Comparison of ENCODE assay signal across 1 fruit fly cellular context in genomic region chr2L:5426843-5427540, dm6.
TF ChIP-seq lines count a peak whose summit lies in the region.

No protein-coding gene starts in this region.

TF ChIP-seq in whole organism, embryonic, 481 proteins besides CTCF, POLR2A, EP300 and RAD21 (continued from another document):
- TF ChIP-seq klu (GFP tag; IDR thresholded peaks at IDR 0.05; lab: Robert Waterston, UW) = no peak
- TF ChIP-seq Antp (GFP tag; optimal IDR thresholded peaks at IDR 0.05; lab: Kevin White, UChicago) = no peak
- TF ChIP-seq CG32772 (GFP tag; IDR thresholded peaks at IDR 0.05; lab: Robert Waterston, UW) = peak; percentile 44; the same call in 1 of the 2 replicates
- TF ChIP-seq ftz-f1 (GFP tag; optimal IDR thresholded peaks at IDR 0.05; lab: Kevin White, UChicago) = no peak
- TF ChIP-seq Myb (GFP tag; optimal IDR thresholded peaks at IDR 0.05; lab: Kevin White, UChicago) = no peak
- no peak for TF ChIP-seq HmgD (GFP tag; optimal IDR thresholded peaks at IDR 0.05; lab: Kevin White, UChicago)
- peak; percentile 43 for TF ChIP-seq CG15601 (tag; optimal IDR thresholded peaks at IDR 0.05; lab: Kevin White, UChicago)
- TF ChIP-seq CG17912 (GFP tag; optimal IDR thresholded peaks at IDR 0.05; lab: Kevin White, UChicago) = no peak
- TF ChIP-seq dati (GFP tag; IDR thresholded peaks at IDR 0.05; lab: Robert Waterston, UW) = no peak
- 0 out of 2 replicates have a peak, but pooled peaks have one; percentile 27 for TF ChIP-seq CG10959 (GFP tag; IDR thresholded peaks at IDR 0.05; lab: Robert Waterston, UW)
- no peak for TF ChIP-seq CG11398 (GFP tag; optimal IDR thresholded peaks at IDR 0.05; lab: Kevin White, UChicago)
- no peak for TF ChIP-seq Taf1 (GFP tag; IDR thresholded peaks at IDR 0.05; lab: Robert Waterston, UW)
- TF ChIP-seq pan (optimal IDR thresholded peaks at IDR 0.05; lab: Kevin White, UChicago) = no peak
- peak in 1 of 2 experiments; percentile 35 for TF ChIP-seq pan (GFP tag; optimal IDR thresholded peaks at IDR 0.05 in 1 of 2, IDR thresholded peaks at IDR 0.05 in 1 of 2)
- peak; percentile 30 for TF ChIP-seq CG18599 (GFP tag; optimal IDR thresholded peaks at IDR 0.05; lab: Kevin White, UChicago)
- peak; percentile 58 for TF ChIP-seq CG14710 (tag; optimal IDR thresholded peaks at IDR 0.05; lab: Kevin White, UChicago)
- peak; percentile 63 for TF ChIP-seq CG9727 (GFP tag; optimal IDR thresholded peaks at IDR 0.05; lab: Kevin White, UChicago)
- TF ChIP-seq Hr3 (GFP tag; optimal IDR thresholded peaks at IDR 0.05; lab: Kevin White, UChicago) = no peak
- TF ChIP-seq fd96Cb (tag; optimal IDR thresholded peaks at IDR 0.05; lab: Kevin White, UChicago) = peak; percentile 43
- TF ChIP-seq vvl (GFP tag; IDR thresholded peaks at IDR 0.05; lab: Robert Waterston, UW) = peak; percentile 69
- TF ChIP-seq Dbx (GFP tag; IDR thresholded peaks at IDR 0.05; lab: Robert Waterston, UW) = no peak
- TF ChIP-seq CG12299 (tag; optimal IDR thresholded peaks at IDR 0.05; lab: Kevin White, UChicago) = no peak
- TF ChIP-seq twi (tag; optimal IDR thresholded peaks at IDR 0.05; lab: Kevin White, UChicago) = peak; percentile 11
- peak; percentile 33 for TF ChIP-seq Asciz (GFP tag; optimal IDR thresholded peaks at IDR 0.05; lab: Kevin White, UChicago)
- TF ChIP-seq CG9797 (GFP tag; optimal IDR thresholded peaks at IDR 0.05; lab: Kevin White, UChicago) = no peak
- 0 out of 2 replicates have a peak, but pooled peaks have one; percentile 10 for TF ChIP-seq onecut (GFP tag; IDR thresholded peaks at IDR 0.05; lab: Robert Waterston, UW)
- peak; percentile 91 for TF ChIP-seq Drgx (GFP tag; IDR thresholded peaks at IDR 0.05; lab: Robert Waterston, UW)
- no peak for TF ChIP-seq sna (GFP tag; IDR thresholded peaks at IDR 0.05; lab: Robert Waterston, UW; ENCODE audit: partially characterized antibody)
- TF ChIP-seq CG18262 (tag; optimal IDR thresholded peaks at IDR 0.05; lab: Kevin White, UChicago) = peak; percentile 62
- TF ChIP-seq fd3F (GFP tag; optimal IDR thresholded peaks at IDR 0.05; lab: Kevin White, UChicago) = no peak
- peak; percentile 0 for TF ChIP-seq CG1602 (GFP tag; optimal IDR thresholded peaks at IDR 0.05; lab: Kevin White, UChicago)
- peak; percentile 21; the same call in 1 of the 2 replicates for TF ChIP-seq ssp (GFP tag; IDR thresholded peaks at IDR 0.05; lab: Robert Waterston, UW)
- peak; percentile 50 for TF ChIP-seq CG13424 (tag; optimal IDR thresholded peaks at IDR 0.05; lab: Kevin White, UChicago)
- TF ChIP-seq Dip3 (GFP tag; optimal IDR thresholded peaks at IDR 0.05; lab: Kevin White, UChicago) = no peak
- peak; percentile 11 for TF ChIP-seq dmrt99B (tag; optimal IDR thresholded peaks at IDR 0.05; lab: Kevin White, UChicago)
- peak; percentile 48 for TF ChIP-seq CG11504 (tag; optimal IDR thresholded peaks at IDR 0.05; lab: Kevin White, UChicago)
- peak in 1 of 2 experiments; percentile 8 for TF ChIP-seq Pdp1 (GFP tag; optimal IDR thresholded peaks at IDR 0.05; lab: Kevin White, UChicago)
- TF ChIP-seq pnt (GFP tag; optimal IDR thresholded peaks at IDR 0.05; lab: Kevin White, UChicago) = no peak
- no peak for TF ChIP-seq mam (GFP tag; optimal IDR thresholded peaks at IDR 0.05; lab: Kevin White, UChicago)
- TF ChIP-seq tna (GFP tag; IDR thresholded peaks at IDR 0.05; lab: Robert Waterston, UW; ENCODE audit: partially characterized antibody) = no peak
- TF ChIP-seq CG2202 (tag; optimal IDR thresholded peaks at IDR 0.05; lab: Kevin White, UChicago) = peak; percentile 30
- TF ChIP-seq salm (tag; optimal IDR thresholded peaks at IDR 0.05; lab: Kevin White, UChicago) = no peak
- TF ChIP-seq pfk (GFP tag; optimal IDR thresholded peaks at IDR 0.05; lab: Kevin White, UChicago) = no peak
- TF ChIP-seq CG15269 (tag; optimal IDR thresholded peaks at IDR 0.05; lab: Kevin White, UChicago) = no peak
- TF ChIP-seq esg (GFP tag; conservative IDR thresholded peaks at IDR 0.05; lab: Robert Waterston, UW) = no peak
- TF ChIP-seq CG10565 (GFP tag; optimal IDR thresholded peaks at IDR 0.05; lab: Kevin White, UChicago) = no peak
- TF ChIP-seq CG11093 (GFP tag; IDR thresholded peaks at IDR 0.05; lab: Robert Waterston, UW) = no peak
- TF ChIP-seq CG16779 (GFP tag; IDR thresholded peaks at IDR 0.05; lab: Robert Waterston, UW) = no peak
